Worm (Caenorhabditis elegans): ENCODE results near the gene sre-2.

- TF ChIP-seq ztf-29 (GFP tag; IDR thresholded peaks at IDR 0.05): no peak
- no peak for TF ChIP-seq cog-1 (tag; optimal IDR thresholded peaks at IDR 0.05)
- TF ChIP-seq T22C8.4 (GFP tag; IDR thresholded peaks at IDR 0.05): no peak
- TF ChIP-seq ztf-23 (GFP tag; IDR thresholded peaks at IDR 0.05): no peak
- no peak for TF ChIP-seq klf-2 (GFP tag; conservative IDR thresholded peaks at IDR 0.05)
- TF ChIP-seq flt-1 (GFP tag; IDR thresholded peaks at IDR 0.05): no peak
These were observed 15.5 kb upstream of the sre-2 start for ce11 chrII:8117426-8117825.
